Worm (Caenorhabditis elegans) whole organism, late embryonic: Measurements from ENCODE around the gene F08D12.2.

Source experiments
- C08G9.2 ChIP-seq: sonication (generic microtip); optimal IDR thresholded peaks from 2 replicates; lab custom pipeline; 2016; ENCODE audit warnings: mild to moderate bottlenecking, missing genetic modification characterization, moderate library complexity, missing compliant biosample characterization
- C38D4.7 ChIP-seq: fragments of 200-800 bp; sonication (Bioruptor generic); optimal IDR thresholded peaks from 2 replicates; lab custom pipeline; 2018; ENCODE audit warnings: mild to moderate bottlenecking, missing genetic modification characterization, moderate library complexity, missing compliant biosample characterization
- F13H6.1 ChIP-seq: sonication (generic microtip); optimal IDR thresholded peaks from 2 replicates; lab custom pipeline; 2016; ENCODE audit warnings: missing genetic modification characterization, missing compliant biosample characterization
- T23F11.4 ChIP-seq: fragments of 200-800 bp; sonication (Bioruptor generic); optimal IDR thresholded peaks from 2 replicates; lab custom pipeline; 2018; ENCODE audit warnings: mild to moderate bottlenecking, missing genetic modification characterization, missing compliant biosample characterization
- Y22D7AL.16 ChIP-seq: sonication (generic microtip); optimal IDR thresholded peaks from 2 replicates; lab custom pipeline; 2016; ENCODE audit warnings: missing genetic modification characterization, missing compliant biosample characterization
- ceh-22 ChIP-seq: sonication (generic microtip); optimal IDR thresholded peaks from 2 replicates; lab custom pipeline; 2017; ENCODE audit warnings: missing biosample characterization, missing genetic modification characterization
- ceh-24 ChIP-seq: sonication (generic microtip); optimal IDR thresholded peaks from 2 replicates; lab custom pipeline; 2016; ENCODE audit warnings: mild to moderate bottlenecking, missing genetic modification characterization, missing compliant biosample characterization
- ceh-31 ChIP-seq: sonication (generic microtip); optimal IDR thresholded peaks from 2 replicates; lab custom pipeline; 2016; ENCODE audit warnings: missing genetic modification characterization, missing compliant biosample characterization
- ceh-34 ChIP-seq: sonication (generic microtip); optimal IDR thresholded peaks from 2 replicates; lab custom pipeline; 2016; ENCODE audit warnings: mild to moderate bottlenecking, missing genetic modification characterization, missing compliant biosample characterization
- ceh-45 ChIP-seq: fragments of 200-800 bp; sonication (Bioruptor generic); IDR thresholded peaks from 2 replicates; pipeline ENCODE4 v1.3.6; 2022; ENCODE audit warnings: missing genetic modification reagents, missing genetic modification characterization, missing compliant biosample characterization
- ceh-48 ChIP-seq: sonication (generic microtip); optimal IDR thresholded peaks from 2 replicates; lab custom pipeline; 2016; ENCODE audit warnings: missing genetic modification characterization, inconsistent platforms, missing compliant biosample characterization
- ceh-6 ChIP-seq: fragments of 200-800 bp; sonication (Bioruptor generic); optimal IDR thresholded peaks from 2 replicates; lab custom pipeline; 2018; ENCODE audit warnings: mild to moderate bottlenecking, missing genetic modification characterization, missing compliant biosample characterization
- ceh-9 ChIP-seq: sonication (generic microtip); optimal IDR thresholded peaks from 2 replicates; lab custom pipeline; 2016; ENCODE audit warnings: mild to moderate bottlenecking, missing genetic modification characterization, inconsistent platforms, missing compliant biosample characterization
- che-1 ChIP-seq: sonication (generic microtip); optimal IDR thresholded peaks from 2 replicates; lab custom pipeline; 2016; ENCODE audit warnings: mild to moderate bottlenecking, missing genetic modification characterization, missing compliant biosample characterization
- elt-4 ChIP-seq: sonication (generic microtip); optimal IDR thresholded peaks from 2 replicates; lab custom pipeline; 2016; ENCODE audit warnings: missing genetic modification characterization, missing compliant biosample characterization
- eyg-1 ChIP-seq: sonication (generic microtip); optimal IDR thresholded peaks from 2 replicates; lab custom pipeline; 2016; ENCODE audit warnings: missing genotype, missing genetic modification characterization, missing compliant biosample characterization
- fkh-10 ChIP-seq: fragments of 150-350 bp; optimal IDR thresholded peaks from 2 replicates; lab custom pipeline; 2014; ENCODE audit warnings: missing biosample characterization, missing genetic modification reagents, missing genetic modification characterization
- fkh-6 ChIP-seq: sonication (generic microtip); optimal IDR thresholded peaks from 2 replicates; lab custom pipeline; 2016; ENCODE audit warnings: missing genetic modification characterization, missing compliant biosample characterization
- hlh-13 ChIP-seq: fragments of 200-800 bp; sonication (Bioruptor generic); optimal IDR thresholded peaks from 2 replicates; lab custom pipeline; 2018; ENCODE audit warnings: mild to moderate bottlenecking, missing genetic modification characterization, missing compliant biosample characterization
- hlh-8 ChIP-seq: sonication (generic microtip); optimal IDR thresholded peaks from 2 replicates; lab custom pipeline; 2016; ENCODE audit warnings: missing genotype, missing genetic modification characterization, missing compliant biosample characterization
- lim-6 ChIP-seq: sonication (generic microtip); optimal IDR thresholded peaks from 2 replicates; lab custom pipeline; 2016; ENCODE audit warnings: missing genetic modification characterization, missing compliant biosample characterization
- lin-11 ChIP-seq: fragments of 200-800 bp; sonication (Bioruptor generic); optimal IDR thresholded peaks from 2 replicates; lab custom pipeline; 2018; ENCODE audit warnings: mild to moderate bottlenecking, missing genetic modification characterization, missing compliant biosample characterization
- madf-2 ChIP-seq: sonication (generic microtip); optimal IDR thresholded peaks from 2 replicates; lab custom pipeline; 2017; ENCODE audit warnings: missing genetic modification characterization, missing compliant biosample characterization
- nhr-11 ChIP-seq: fragments of 150-350 bp; optimal IDR thresholded peaks from 2 replicates; lab custom pipeline; 2014; ENCODE audit warnings: missing biosample characterization, missing genetic modification characterization
- nhr-232 ChIP-seq: sonication (generic microtip); optimal IDR thresholded peaks from 2 replicates; lab custom pipeline; 2016; ENCODE audit warnings: missing genetic modification characterization, missing compliant biosample characterization
- pax-1 ChIP-seq: fragments of 150-350 bp; optimal IDR thresholded peaks from 2 replicates; lab custom pipeline; 2014; ENCODE audit warnings: missing biosample characterization, missing genetic modification characterization
- pha-4 ChIP-seq: fragments of 150-350 bp; optimal IDR thresholded peaks from 2 replicates; lab custom pipeline; 2018; ENCODE audit warnings: missing biosample characterization, missing genetic modification reagents, missing genetic modification characterization
- ref-2 ChIP-seq: sonication (generic microtip); optimal IDR thresholded peaks from 2 replicates; lab custom pipeline; 2016; ENCODE audit warnings: missing genetic modification characterization, missing compliant biosample characterization
- sdc-2 ChIP-seq: sonication (generic microtip); optimal IDR thresholded peaks from 2 replicates; lab custom pipeline; 2016; ENCODE audit warnings: missing genotype, missing genetic modification characterization, missing compliant biosample characterization
- sox-4 ChIP-seq: sonication (generic microtip); optimal IDR thresholded peaks from 2 replicates; lab custom pipeline; 2017; ENCODE audit warnings: mild to moderate bottlenecking, missing genetic modification characterization, inconsistent platforms, missing compliant biosample characterization
- syd-9 ChIP-seq: sonication (generic microtip); optimal IDR thresholded peaks from 2 replicates; lab custom pipeline; 2016; ENCODE audit warnings: mild to moderate bottlenecking, missing genetic modification characterization, moderate library complexity, missing compliant biosample characterization
- tbx-2 ChIP-seq: sonication (generic microtip); optimal IDR thresholded peaks from 2 replicates; lab custom pipeline; 2016; ENCODE audit warnings: missing genetic modification characterization, missing compliant biosample characterization
- tbx-7 ChIP-seq: sonication (generic microtip); optimal IDR thresholded peaks from 2 replicates; lab custom pipeline; 2016; ENCODE audit warnings: missing genotype, missing genetic modification characterization, missing compliant biosample characterization
- unc-86 ChIP-seq: sonication (generic microtip); optimal IDR thresholded peaks from 2 replicates; lab custom pipeline; 2016; ENCODE audit warnings: missing genetic modification characterization, missing compliant biosample characterization
- zip-5 ChIP-seq: sonication (generic microtip); optimal IDR thresholded peaks from 2 replicates; lab custom pipeline; 2016; ENCODE audit warnings: missing genetic modification characterization, missing compliant biosample characterization
- ztf-16 ChIP-seq: sonication (generic microtip); optimal IDR thresholded peaks from 2 replicates; lab custom pipeline; 2017; ENCODE audit warnings: missing genetic modification characterization, missing compliant biosample characterization

Gene F08D12.2

ce11 chrII:2752536-2752935, 28.9 kb upstream of the F08D12.2 start, which contains the start of gene F29A7.6 (continued):
- TF ChIP-seq ceh-24 (tag; lab: Kevin White, UChicago) (no peak), ceh-34 (peak; percentile 43), fkh-6 (no peak), ceh-45 (no peak), hlh-13 (GFP tag; lab: Kevin White, UChicago) (no peak), madf-2 (tag; lab: Kevin White, UChicago) (no peak), unc-86 (tag; lab: Kevin White, UChicago) (no peak), elt-4 (tag; lab: Kevin White, UChicago) (no peak), ref-2 (tag; lab: Kevin White, UChicago) (no peak), syd-9 (tag; lab: Kevin White, UChicago) (no peak), ceh-9 (tag; lab: Kevin White, UChicago) (no peak), F13H6.1 (peak; percentile 2), T23F11.4 (GFP tag; lab: Kevin White, UChicago) (no peak), nhr-232 (tag; lab: Kevin White, UChicago) (no peak), ceh-22 (tag; lab: Kevin White, UChicago) (no peak), eyg-1 (tag; lab: Kevin White, UChicago) (peak; percentile 4), sdc-2 (no peak), fkh-10 (GFP tag; lab: Kevin White, UChicago) (no peak), lim-6 (tag; lab: Kevin White, UChicago) (peak; percentile 17), C38D4.7 (GFP tag; lab: Kevin White, UChicago) (no peak), sox-4 (tag; lab: Kevin White, UChicago) (no peak), Y22D7AL.16 (tag; lab: Kevin White, UChicago) (no peak)

DNA sequence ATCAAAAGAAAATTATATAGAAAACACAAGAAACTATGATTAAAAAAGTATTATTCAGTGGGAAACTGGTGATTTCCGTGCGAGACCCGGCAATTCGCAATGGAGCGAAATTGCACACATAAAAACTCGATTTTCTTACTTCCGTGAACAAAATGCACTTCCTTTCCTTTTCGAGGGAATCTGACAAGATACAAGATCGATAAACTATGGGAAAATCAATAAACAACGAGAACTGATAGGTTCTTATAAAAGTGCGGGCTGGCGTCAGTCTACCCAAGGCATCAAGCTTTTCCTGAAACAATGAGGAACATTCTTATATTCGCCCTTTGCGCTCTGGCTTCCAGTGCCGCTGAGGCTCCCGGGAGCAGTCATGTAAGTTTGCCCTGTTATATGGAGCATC, 28.5 kb upstream of the F08D12.2 start, which contains the start of gene F29A7.3:
F29A7.3 (plus strand) TSS at position 301 of the 400 bp plus-strand sequence.
- TF ChIP-seq ceh-48 (tag; lab: Kevin White, UChicago) (peak; percentile 8), ceh-9 (tag; lab: Kevin White, UChicago) (no peak)

ce11 chrII:2754595-2754994, 26.9 kb upstream of the F08D12.2 start:
- no peak for TF ChIP-seq F13H6.1
- TF ChIP-seq elt-4 (tag; lab: Kevin White, UChicago) = peak; percentile 29
- TF ChIP-seq Y22D7AL.16 (tag; lab: Kevin White, UChicago) = no peak
- TF ChIP-seq nhr-11 (tag; lab: Kevin White, UChicago) = no peak
- no peak for TF ChIP-seq tbx-7 (tag; lab: Kevin White, UChicago)

- TF ChIP-seq tbx-2 (tag; lab: Kevin White, UChicago) = no peak
- TF ChIP-seq pha-4 (tag; lab: Kevin White, UChicago) = no peak
- no peak for TF ChIP-seq ceh-31
- TF ChIP-seq, all 69 proteins: peak for 0
These were observed 25.1 kb upstream of the F08D12.2 start for ce11 chrII:2756351-2756750.

DNA sequence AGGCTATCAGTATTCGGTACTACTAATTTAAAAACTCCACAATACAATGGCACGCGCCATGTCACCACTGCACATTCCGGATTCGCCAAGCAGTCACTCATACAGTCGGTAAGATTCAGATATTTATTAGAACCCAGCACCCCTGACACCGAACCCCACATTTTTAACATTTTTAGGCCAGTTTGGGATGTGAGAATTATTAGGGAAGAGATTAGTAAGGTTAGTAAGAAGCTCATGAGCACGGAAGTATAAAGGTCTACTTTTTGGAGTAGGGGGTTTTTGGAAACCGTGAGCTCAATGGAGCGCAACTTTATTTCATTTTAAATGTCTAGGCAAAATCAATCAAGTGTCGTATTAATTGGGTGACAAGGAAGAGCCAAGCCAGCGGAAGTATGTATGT, 23.5 kb upstream of the F08D12.2 start, which contains the start of gene F29A7.8:
F29A7.8 (minus strand) TSS at position 101 of the 400 bp plus-strand sequence.
- no peak for TF ChIP-seq hlh-8 (tag; lab: Kevin White, UChicago)
- TF ChIP-seq che-1 (tag; lab: Kevin White, UChicago) = no peak
- no peak for TF ChIP-seq lin-11 (tag; lab: Kevin White, UChicago)
- TF ChIP-seq zip-5 (tag; lab: Kevin White, UChicago) = no peak
- TF ChIP-seq ztf-16 (tag; lab: Kevin White, UChicago) = no peak
- no peak for TF ChIP-seq syd-9 (tag; lab: Kevin White, UChicago)
- TF ChIP-seq C08G9.2 (tag; lab: Kevin White, UChicago) = no peak
- TF ChIP-seq pax-1 (tag; lab: Kevin White, UChicago) = no peak
- TF ChIP-seq ceh-6 = no peak
- TF ChIP-seq tbx-7 (tag; lab: Kevin White, UChicago) = no peak
